Worm (Caenorhabditis elegans): Measurements from ENCODE around the gene irg-8.

The irg-8 gene

ce11 chrV:417656-418353 lies at the start of gene irg-8:
TSS of gene irg-8 (minus strand) at chrV:417706.
- TF ChIP-seq pqm-1 (tag; optimal IDR thresholded peaks at IDR 0.05) (peak; percentile 25), eor-1 (tag; optimal IDR thresholded peaks at IDR 0.05) (no peak), elt-2 (tag; optimal IDR thresholded peaks at IDR 0.05) (peak; percentile 77), nhr-28 (tag; optimal IDR thresholded peaks at IDR 0.05) (no peak), sea-2 (GFP tag; optimal IDR thresholded peaks at IDR 0.05) (no peak)

DNA sequence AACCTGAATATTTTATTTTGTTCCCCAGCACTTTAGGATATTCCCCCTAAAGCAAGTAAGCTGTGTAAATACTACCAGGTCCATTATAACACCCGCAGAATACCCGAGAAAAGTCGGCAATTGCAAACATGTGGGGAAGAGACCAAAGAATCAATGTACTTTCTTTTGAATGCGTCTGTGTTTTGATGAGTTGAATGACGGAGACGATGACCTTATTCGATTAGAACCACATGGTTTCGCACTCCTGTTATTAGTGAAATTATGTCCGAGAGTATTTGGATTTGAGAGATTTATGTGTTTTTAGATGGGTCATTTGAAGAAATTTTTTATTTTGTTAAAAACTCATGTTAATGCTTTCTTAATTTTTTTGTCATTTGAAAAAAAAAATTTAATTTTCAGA lies 47.8 kb upstream of the irg-8 start:
- TF ChIP-seq ama-1 (optimal IDR thresholded peaks at IDR 0.05) (no peak), elt-2 (tag; optimal IDR thresholded peaks at IDR 0.05) (no peak), snpc-4 (tag; optimal IDR thresholded peaks at IDR 0.05) (no peak), mdl-1 (tag; optimal IDR thresholded peaks at IDR 0.05) (no peak), lsy-12 (tag; optimal IDR thresholded peaks at IDR 0.05) (no peak), nhr-23 (tag; optimal IDR thresholded peaks at IDR 0.05) (peak; percentile 33), nhr-25 (tag; optimal IDR thresholded peaks at IDR 0.05) (peak; percentile 42), elt-1 (tag; optimal IDR thresholded peaks at IDR 0.05) (no peak), ZK546.5 (tag; optimal IDR thresholded peaks at IDR 0.05) (no peak), daf-12 (tag; optimal IDR thresholded peaks at IDR 0.05) (no peak), nhr-28 (tag; optimal IDR thresholded peaks at IDR 0.05) (no peak), pqm-1 (tag; optimal IDR thresholded peaks at IDR 0.05) (no peak), lin-15B (tag; optimal IDR thresholded peaks at IDR 0.05) (no peak), eor-1 (tag; optimal IDR thresholded peaks at IDR 0.05) (no peak), aly-2 (tag; optimal IDR thresholded peaks at IDR 0.05) (no peak), hmg-11 (tag; optimal IDR thresholded peaks at IDR 0.05) (no peak), ceh-82 (tag; optimal IDR thresholded peaks at IDR 0.05) (no peak)

ce11 chrV:464800-465199 lies 47.3 kb upstream of the irg-8 start, which contains the start of gene nhr-201:
TSS of gene nhr-201 (plus strand) at chrV:464828.
- TF ChIP-seq nhr-11 (tag; optimal IDR thresholded peaks at IDR 0.05) (no peak), egl-27 (tag; optimal IDR thresholded peaks at IDR 0.05) (no peak), ztf-4 (tag; optimal IDR thresholded peaks at IDR 0.05) (no peak), ceh-82 (tag; optimal IDR thresholded peaks at IDR 0.05) (no peak), elt-1 (tag; optimal IDR thresholded peaks at IDR 0.05) (no peak), mdl-1 (tag; optimal IDR thresholded peaks at IDR 0.05) (no peak), nhr-237 (tag; optimal IDR thresholded peaks at IDR 0.05) (no peak), skn-1 (tag; optimal IDR thresholded peaks at IDR 0.05) (no peak), nhr-43 (tag; optimal IDR thresholded peaks at IDR 0.05; ENCODE audit: poor library complexity, severe bottlenecking) (no peak), zag-1 (tag; optimal IDR thresholded peaks at IDR 0.05) (no peak), tbx-2 (tag; optimal IDR thresholded peaks at IDR 0.05) (no peak), pha-4 (tag; optimal IDR thresholded peaks at IDR 0.05) (peak; percentile 65), elt-2 (tag; optimal IDR thresholded peaks at IDR 0.05) (peak; percentile 44), jun-1 (tag; optimal IDR thresholded peaks at IDR 0.05) (no peak), fos-1 (tag; optimal IDR thresholded peaks at IDR 0.05) (no peak), nhr-76 (tag; optimal IDR thresholded peaks at IDR 0.05) (no peak), lsy-12 (tag; optimal IDR thresholded peaks at IDR 0.05) (no peak), pqm-1 (tag; optimal IDR thresholded peaks at IDR 0.05) (peak; percentile 59), sea-2 (GFP tag; optimal IDR thresholded peaks at IDR 0.05) (no peak), ceh-9 (tag; optimal IDR thresholded peaks at IDR 0.05) (no peak), unc-39 (tag; optimal IDR thresholded peaks at IDR 0.05) (no peak), aly-2 (tag; optimal IDR thresholded peaks at IDR 0.05) (no peak), lin-39 (tag; optimal IDR thresholded peaks at IDR 0.05) (no peak), mml-1 (tag; optimal IDR thresholded peaks at IDR 0.05) (no peak), R02D3.7 (tag; optimal IDR thresholded peaks at IDR 0.05) (no peak)

ce11 chrV:462263-462662 lies 44.8 kb upstream of the irg-8 start, which contains the start of gene nhr-202:
TSS of gene nhr-202 (plus strand) at chrV:462588.
- TF ChIP-seq ceh-9 (tag; optimal IDR thresholded peaks at IDR 0.05) (no peak), nhr-23 (tag; optimal IDR thresholded peaks at IDR 0.05) (peak; percentile 38), elt-2 (tag; optimal IDR thresholded peaks at IDR 0.05) (peak; percentile 72), pqm-1 (tag; optimal IDR thresholded peaks at IDR 0.05) (peak; percentile 62), pha-4 (tag; optimal IDR thresholded peaks at IDR 0.05) (peak; percentile 33)

DNA sequence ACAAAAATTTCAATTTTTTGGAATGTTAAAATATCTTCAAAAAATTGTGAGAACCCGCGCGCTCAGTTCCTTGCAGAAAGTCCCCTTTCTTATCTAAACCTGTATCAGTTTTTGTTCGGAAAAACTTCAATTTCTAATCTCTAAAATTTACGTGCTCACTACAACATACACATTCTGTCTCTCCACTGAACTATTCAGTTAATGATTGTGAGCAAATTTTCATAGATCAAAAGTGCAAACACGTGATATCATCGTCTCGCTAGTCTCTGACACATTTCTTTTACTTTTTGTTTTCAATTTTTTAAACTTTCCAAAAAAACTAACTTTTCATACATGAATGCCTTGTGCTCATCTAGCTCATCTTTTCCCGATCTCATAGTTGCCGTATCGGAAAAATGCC lies 42.0 kb upstream of the irg-8 start, which contains the start of gene nhr-203:
Gene nhr-203, plus strand, starts transcription at position 332 of the 400 bp plus-strand sequence.
- no peak for TF ChIP-seq zag-1 (tag; optimal IDR thresholded peaks at IDR 0.05)
- TF ChIP-seq nhr-23 (tag; optimal IDR thresholded peaks at IDR 0.05) = no peak
- TF ChIP-seq lin-39 (tag; optimal IDR thresholded peaks at IDR 0.05) = no peak
- TF ChIP-seq nhr-12 (tag; optimal IDR thresholded peaks at IDR 0.05) = no peak
- TF ChIP-seq ztf-11 (tag; optimal IDR thresholded peaks at IDR 0.05) = no peak
- TF ChIP-seq ZK546.5 (tag; optimal IDR thresholded peaks at IDR 0.05) = no peak
- TF ChIP-seq elt-2 (tag; optimal IDR thresholded peaks at IDR 0.05) = peak; percentile 91
- no peak for TF ChIP-seq unc-62 (GFP tag; optimal IDR thresholded peaks at IDR 0.05)
- no peak for TF ChIP-seq tbx-2 (tag; optimal IDR thresholded peaks at IDR 0.05)
- peak; percentile 28 for TF ChIP-seq pha-4 (tag; optimal IDR thresholded peaks at IDR 0.05)
- TF ChIP-seq R02D3.7 (tag; optimal IDR thresholded peaks at IDR 0.05) = no peak
- TF ChIP-seq ceh-9 (tag; optimal IDR thresholded peaks at IDR 0.05) = no peak
- TF ChIP-seq ama-1 (optimal IDR thresholded peaks at IDR 0.05) = no peak
- no peak for TF ChIP-seq lsy-12 (tag; optimal IDR thresholded peaks at IDR 0.05)
- TF ChIP-seq skn-1 (tag; optimal IDR thresholded peaks at IDR 0.05) = peak; percentile 5
- TF ChIP-seq nhr-237 (tag; optimal IDR thresholded peaks at IDR 0.05) = no peak
- TF ChIP-seq aly-2 (tag; optimal IDR thresholded peaks at IDR 0.05) = no peak
- no peak for TF ChIP-seq nhr-28 (tag; optimal IDR thresholded peaks at IDR 0.05)
- peak; percentile 97 for TF ChIP-seq pqm-1 (tag; optimal IDR thresholded peaks at IDR 0.05)
